Worm (Caenorhabditis elegans) whole organism, L3 larva: ENCODE measurements around the gene F20C5.7.

Experiments
- aly-2 ChIP-seq: fragments of 150-350 bp; optimal IDR thresholded peaks from 2 replicates; lab custom pipeline; 2014; ENCODE audit warnings: missing biosample characterization, missing genetic modification characterization
- ama-1 ChIP-seq: fragments of 150-350 bp; optimal IDR thresholded peaks from 2 replicates; lab custom pipeline; 2018
- ceh-28 ChIP-seq: fragments of 150-350 bp; optimal IDR thresholded peaks from 2 replicates; lab custom pipeline; 2014; ENCODE audit warnings: missing biosample characterization, missing genetic modification reagents, missing genetic modification characterization
- elt-1 ChIP-seq: fragments of 150-350 bp; optimal IDR thresholded peaks from 2 replicates; lab custom pipeline; 2014; ENCODE audit warnings: missing biosample characterization, missing genetic modification characterization
- fos-1 ChIP-seq: fragments of 150-350 bp; optimal IDR thresholded peaks from 2 replicates; lab custom pipeline; 2014; ENCODE audit warnings: missing biosample characterization, missing genetic modification characterization
- nfya-1 ChIP-seq: sonication (generic microtip); optimal IDR thresholded peaks from 2 replicates; lab custom pipeline; 2017; ENCODE audit warnings: missing genetic modification characterization, mild to moderate bottlenecking, missing compliant biosample characterization, antibody characterized with exemption, moderate library complexity; ENCODE audit not compliant: insufficient read depth
- nhr-12 ChIP-seq: fragments of 150-350 bp; optimal IDR thresholded peaks from 2 replicates; lab custom pipeline; 2014; ENCODE audit warnings: missing biosample characterization, missing genetic modification characterization
- nhr-237 ChIP-seq: fragments of 150-350 bp; optimal IDR thresholded peaks from 2 replicates; lab custom pipeline; 2014; ENCODE audit warnings: missing biosample characterization, missing genetic modification characterization
- nhr-25 ChIP-seq: sonication (generic microtip); optimal IDR thresholded peaks from 2 replicates; lab custom pipeline; 2017; ENCODE audit warnings: missing biosample characterization, missing genetic modification characterization
- nhr-28 ChIP-seq: fragments of 150-350 bp; optimal IDR thresholded peaks from 2 replicates; lab custom pipeline; 2014; ENCODE audit warnings: missing biosample characterization, missing genetic modification characterization
- unc-62 ChIP-seq: fragments of 150-350 bp; sonication (generic microtip); optimal IDR thresholded peaks from 4 replicates; lab custom pipeline; 2014; ENCODE audit warnings: missing biosample characterization, missing genetic modification reagents, missing genetic modification characterization

- TF ChIP-seq nhr-25 (tag; lab: Kevin White, UChicago) (no peak), ama-1 (no peak), fos-1 (no peak), ceh-28 (tag; lab: Kevin White, UChicago) (no peak), aly-2 (tag; lab: Kevin White, UChicago) (no peak), nhr-12 (no peak), nhr-237 (no peak), nfya-1 (no peak), unc-62 (no peak), elt-1 (tag; lab: Kevin White, UChicago) (no peak), nhr-28 (tag; lab: Kevin White, UChicago) (no peak)
Measured at ce11 chrIV:8754727-8755126, 9.2 kb upstream of the F20C5.7 start, which contains the start of gene elli-1.
